Worm (Caenorhabditis elegans): ENCODE data around the gene F31E3.6.
"Not testable (repeated sequence)": the region's sequence is repeated elsewhere in the genome, so short reads cannot be mapped to it uniquely, and the experiment has no call there.

F31E3.6 gene

ce11 chrIII:6981989-6982553 lies at the start of gene F31E3.6:
Gene F31E3.6 (plus strand): TSS chrIII:6982081.
- TF ChIP-seq pes-1 (GFP tag; IDR thresholded peaks at IDR 0.05); ceh-13 (GFP tag; optimal IDR thresholded peaks at IDR 0.05); tbx-11 (GFP tag; IDR thresholded peaks at IDR 0.05): not testable (repeated sequence)

DNA sequence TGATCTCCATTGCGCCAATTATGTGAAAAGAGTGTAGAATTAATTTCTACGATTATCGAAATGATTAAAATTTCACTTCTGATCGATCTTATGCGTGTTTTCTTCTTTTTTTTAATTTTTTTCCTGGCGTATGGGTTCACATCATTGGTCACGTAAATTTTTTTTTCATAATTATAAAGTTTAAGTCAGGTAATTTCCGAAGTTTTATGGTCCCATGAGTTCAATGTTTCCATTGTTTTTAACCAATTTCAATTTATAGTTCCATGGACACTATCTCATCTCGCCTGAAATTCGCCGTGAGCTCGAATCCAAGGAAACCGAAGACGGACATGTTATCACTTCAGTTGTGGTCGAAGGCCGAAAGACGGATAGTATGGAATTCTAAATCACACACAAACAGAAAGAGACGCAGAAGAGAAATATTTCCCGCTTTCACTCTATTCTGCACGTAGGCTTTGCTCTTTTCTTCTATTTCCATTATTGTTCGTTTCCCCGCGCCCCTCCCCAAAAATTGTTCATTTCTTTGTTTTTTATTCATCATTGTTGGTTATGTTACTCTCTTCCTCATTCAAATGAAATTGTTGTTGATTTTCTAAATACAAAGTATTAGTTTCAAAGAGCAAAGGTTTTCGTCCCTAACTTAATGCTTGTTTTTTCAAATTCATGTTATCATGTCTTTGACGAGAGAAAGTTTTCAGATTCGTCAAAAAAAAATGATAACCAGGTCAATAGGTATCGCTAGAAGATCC lies 46.4 kb upstream of the F31E3.6 start, which contains the start of the genes F57B9.8 and coq-2:
F57B9.8 (minus strand) TSS at position 51 of the 749 bp plus-strand sequence.
coq-2 (plus strand) TSS at position 699 of the 749 bp plus-strand sequence.
- TF ChIP-seq sea-1 (GFP tag; conservative IDR thresholded peaks at IDR 0.05) (no peak), tbx-37 (GFP tag; conservative IDR thresholded peaks at IDR 0.05) (no peak), aly-1 (tag; optimal IDR thresholded peaks at IDR 0.05) (no peak), scrt-1 (GFP tag; IDR thresholded peaks at IDR 0.05) (no peak), ets-7 (tag; optimal IDR thresholded peaks at IDR 0.05) (no peak), hmg-4 (GFP tag; optimal IDR thresholded peaks at IDR 0.05) (no peak), hnd-1 (tag; optimal IDR thresholded peaks at IDR 0.05) (no peak), B0310.2 (tag; optimal IDR thresholded peaks at IDR 0.05) (no peak), flt-1 (GFP tag; IDR thresholded peaks at IDR 0.05) (no peak), ama-1 (optimal IDR thresholded peaks at IDR 0.05) (no peak), pes-1 (GFP tag; IDR thresholded peaks at IDR 0.05) (no peak)

DNA sequence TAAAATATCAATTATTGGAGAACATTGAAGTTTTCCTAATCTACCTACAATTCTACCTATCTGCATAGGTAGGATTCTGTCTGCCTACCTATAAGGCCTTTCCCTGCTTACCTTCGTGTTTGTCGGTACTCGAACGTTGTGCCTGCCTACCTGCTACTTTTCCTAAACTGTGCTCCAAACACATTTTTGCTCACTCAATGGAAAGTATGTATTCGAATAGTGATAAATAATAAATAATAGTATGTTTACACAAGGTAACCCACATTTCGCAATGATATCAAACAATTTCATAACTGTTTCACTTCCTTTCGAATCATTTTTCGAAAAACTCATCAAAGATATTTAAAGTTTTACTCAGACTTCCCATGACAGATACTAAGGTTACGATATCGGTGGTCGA lies 42.4 kb upstream of the F31E3.6 start, which contains the start of gene F57B9.3:
F57B9.3 (plus strand) TSS at position 301 of the 400 bp plus-strand sequence.
- TF ChIP-seq tbx-11 (GFP tag; IDR thresholded peaks at IDR 0.05) = no peak
- no peak for TF ChIP-seq ceh-13 (GFP tag; optimal IDR thresholded peaks at IDR 0.05)
- no peak for TF ChIP-seq B0310.2 (tag; optimal IDR thresholded peaks at IDR 0.05)

ce11 chrIII:6945319-6945718 lies 36.6 kb upstream of the F31E3.6 start:
- TF ChIP-seq ama-1 (optimal IDR thresholded peaks at IDR 0.05) (no peak), tbx-37 (GFP tag; conservative IDR thresholded peaks at IDR 0.05) (no peak), hmg-4 (GFP tag; optimal IDR thresholded peaks at IDR 0.05) (no peak), pes-1 (GFP tag; IDR thresholded peaks at IDR 0.05) (no peak), F13C5.2 (tag; optimal IDR thresholded peaks at IDR 0.05) (no peak), ceh-36 (tag; optimal IDR thresholded peaks at IDR 0.05) (no peak)

DNA sequence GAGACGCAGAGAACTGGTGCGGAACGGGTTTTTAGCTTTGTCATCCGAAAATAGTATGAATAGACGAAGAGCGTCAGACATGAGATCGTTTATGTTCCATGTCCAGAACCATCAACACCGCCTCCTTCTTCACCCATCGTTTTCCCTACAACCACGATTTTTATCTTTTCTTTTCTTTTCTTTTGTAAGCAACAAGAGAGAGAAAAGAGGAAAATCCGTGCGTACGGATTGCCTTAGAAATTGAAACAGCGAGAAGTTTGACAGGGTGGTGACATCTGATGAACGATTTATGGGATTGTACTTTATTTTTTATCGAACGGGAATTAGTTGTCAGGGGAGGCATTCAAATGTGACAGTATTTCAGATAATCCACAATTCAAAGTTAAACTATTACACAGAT lies 36.1 kb upstream of the F31E3.6 start, which contains the start of gene abu-13:
abu-13 (minus strand) TSS at position 152 of the 400 bp plus-strand sequence.
- no peak for TF ChIP-seq aly-1 (tag; optimal IDR thresholded peaks at IDR 0.05)
- no peak for TF ChIP-seq ets-7 (tag; optimal IDR thresholded peaks at IDR 0.05)
- no peak for TF ChIP-seq tra-4 (tag; optimal IDR thresholded peaks at IDR 0.05)
- no peak for TF ChIP-seq tbx-37 (GFP tag; conservative IDR thresholded peaks at IDR 0.05)
- no peak for TF ChIP-seq ama-1 (optimal IDR thresholded peaks at IDR 0.05)

DNA sequence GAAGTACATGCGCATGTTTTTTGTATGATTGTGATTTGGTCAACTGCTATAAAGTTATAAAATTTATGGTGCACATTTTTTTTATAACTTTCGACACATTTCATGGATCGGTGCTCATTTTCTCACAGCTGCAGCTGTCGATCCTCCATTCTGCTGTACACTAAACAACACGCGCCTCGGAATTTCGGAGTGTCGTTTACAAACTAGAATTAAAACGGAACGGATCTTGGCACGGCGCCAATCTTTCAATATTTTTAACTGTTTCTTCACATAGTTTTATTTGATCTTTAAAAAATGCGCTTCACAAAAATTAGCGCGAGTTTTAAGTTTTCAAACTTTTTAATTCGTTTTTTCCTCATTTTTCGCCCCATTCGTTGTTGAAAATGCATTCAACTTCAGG lies 35.5 kb upstream of the F31E3.6 start, which contains the start of gene let-711:
let-711 (plus strand) TSS at position 337 of the 400 bp plus-strand sequence.
- no peak for TF ChIP-seq tbx-37 (GFP tag; conservative IDR thresholded peaks at IDR 0.05)
- TF ChIP-seq ama-1 (optimal IDR thresholded peaks at IDR 0.05) = no peak
- no peak for TF ChIP-seq hmg-4 (GFP tag; optimal IDR thresholded peaks at IDR 0.05)
- no peak for TF ChIP-seq flt-1 (GFP tag; IDR thresholded peaks at IDR 0.05)
- TF ChIP-seq aly-1 (tag; optimal IDR thresholded peaks at IDR 0.05) = no peak
- TF ChIP-seq F13C5.2 (tag; optimal IDR thresholded peaks at IDR 0.05) = no peak
- TF ChIP-seq hnd-1 (tag; optimal IDR thresholded peaks at IDR 0.05) = no peak
- no peak for TF ChIP-seq ceh-13 (GFP tag; optimal IDR thresholded peaks at IDR 0.05)
- TF ChIP-seq B0310.2 (tag; optimal IDR thresholded peaks at IDR 0.05) = no peak
- no peak for TF ChIP-seq sea-1 (GFP tag; conservative IDR thresholded peaks at IDR 0.05)
- TF ChIP-seq pes-1 (GFP tag; IDR thresholded peaks at IDR 0.05) = no peak
- TF ChIP-seq ceh-36 (tag; optimal IDR thresholded peaks at IDR 0.05) = no peak
- no peak for TF ChIP-seq hmbx-1 (tag; optimal IDR thresholded peaks at IDR 0.05)
- TF ChIP-seq scrt-1 (GFP tag; IDR thresholded peaks at IDR 0.05) = no peak
- TF ChIP-seq ets-7 (tag; optimal IDR thresholded peaks at IDR 0.05) = no peak
- no peak for TF ChIP-seq tbx-11 (GFP tag; IDR thresholded peaks at IDR 0.05)
- TF ChIP-seq tra-4 (tag; optimal IDR thresholded peaks at IDR 0.05) = no peak

DNA sequence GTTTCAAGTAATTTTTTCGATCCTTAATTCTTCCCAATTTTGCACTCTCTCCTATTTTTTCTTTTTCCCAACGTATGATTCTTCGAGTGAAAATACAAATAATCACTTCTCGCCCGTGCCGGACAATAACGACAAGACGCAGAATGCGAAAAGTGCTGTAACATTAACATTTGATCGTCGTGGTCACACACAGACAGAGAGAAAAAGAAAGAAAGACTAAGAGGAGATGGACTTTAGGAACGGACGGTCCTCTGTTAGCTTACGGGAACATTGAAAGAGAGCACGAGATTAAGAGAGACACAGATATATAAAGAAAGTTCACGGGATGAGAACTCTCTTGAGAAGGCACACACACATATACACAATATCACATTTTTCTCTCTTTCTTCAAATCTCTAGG lies 34.0 kb upstream of the F31E3.6 start:
- no peak for TF ChIP-seq ama-1 (optimal IDR thresholded peaks at IDR 0.05)

ce11 chrIII:6951435-6951834 lies 30.4 kb upstream of the F31E3.6 start:
- TF ChIP-seq pes-1 (GFP tag; IDR thresholded peaks at IDR 0.05) = no peak
- TF ChIP-seq hmg-4 (GFP tag; optimal IDR thresholded peaks at IDR 0.05) = no peak
- no peak for TF ChIP-seq hnd-1 (tag; optimal IDR thresholded peaks at IDR 0.05)
- TF ChIP-seq B0310.2 (tag; optimal IDR thresholded peaks at IDR 0.05) = no peak
- TF ChIP-seq F13C5.2 (tag; optimal IDR thresholded peaks at IDR 0.05) = no peak
- no peak for TF ChIP-seq ceh-13 (GFP tag; optimal IDR thresholded peaks at IDR 0.05)
- TF ChIP-seq flt-1 (GFP tag; IDR thresholded peaks at IDR 0.05) = no peak
- no peak for TF ChIP-seq aly-1 (tag; optimal IDR thresholded peaks at IDR 0.05)
- no peak for TF ChIP-seq ama-1 (optimal IDR thresholded peaks at IDR 0.05)
- TF ChIP-seq sea-1 (GFP tag; conservative IDR thresholded peaks at IDR 0.05) = no peak
- no peak for TF ChIP-seq tra-4 (tag; optimal IDR thresholded peaks at IDR 0.05)
- no peak for TF ChIP-seq ets-7 (tag; optimal IDR thresholded peaks at IDR 0.05)
- TF ChIP-seq ceh-36 (tag; optimal IDR thresholded peaks at IDR 0.05) = no peak
- no peak for TF ChIP-seq scrt-1 (GFP tag; IDR thresholded peaks at IDR 0.05)

All from whole organism, early embryonic.